Worm (Caenorhabditis elegans): ENCODE results near the gene dmsr-1.

DNA sequence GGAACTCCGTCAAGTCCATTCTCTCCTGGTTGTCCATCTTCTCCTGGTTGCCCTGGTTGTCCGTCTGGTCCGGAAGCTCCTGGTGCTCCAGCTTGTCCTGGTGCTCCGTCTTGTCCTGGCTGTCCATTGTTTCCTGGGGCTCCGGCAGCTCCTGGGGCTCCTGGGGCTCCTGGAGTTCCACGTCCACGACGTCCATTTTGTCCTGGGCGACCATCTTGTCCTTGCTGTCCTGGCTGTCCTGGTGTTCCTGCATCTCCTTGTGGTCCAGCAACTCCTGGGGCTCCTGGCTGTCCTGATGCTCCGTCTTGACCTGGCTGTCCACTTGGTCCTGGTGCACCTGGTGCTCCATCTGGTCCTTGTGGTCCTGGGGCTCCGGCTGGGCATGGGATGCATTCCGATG, 10.8 kb downstream of the dmsr-1 start:
- TF ChIP-seq dpl-1 (GFP tag; optimal IDR thresholded peaks at IDR 0.05) (no peak), nhr-28 (tag; optimal IDR thresholded peaks at IDR 0.05) (no peak), unc-130 (tag; optimal IDR thresholded peaks at IDR 0.05) (no peak), ces-1 (GFP tag; optimal IDR thresholded peaks at IDR 0.05) (no peak), unc-62 (GFP tag; optimal IDR thresholded peaks at IDR 0.05) (no peak), ceh-82 (tag; optimal IDR thresholded peaks at IDR 0.05) (no peak), nhr-90 (tag; optimal IDR thresholded peaks at IDR 0.05; ENCODE audit: poor library complexity) (no peak), nhr-237 (tag; optimal IDR thresholded peaks at IDR 0.05) (no peak), xbp-1 (tag; optimal IDR thresholded peaks at IDR 0.05) (no peak)

All from whole organism, L1 larva.